Worm (Caenorhabditis elegans) whole organism, L4/young adult: ENCODE measurements around the gene cya-1.

Experiments
- dao-5 ChIP-seq: sonication (generic microtip); optimal IDR thresholded peaks from 2 replicates; lab custom pipeline; 2016; ENCODE audit warnings: missing genotype, missing genetic modification characterization, moderate library complexity, missing compliant biosample characterization
- him-1 ChIP-seq: sonication (generic microtip); optimal IDR thresholded peaks from 2 replicates; lab custom pipeline; 2016; ENCODE audit warnings: missing genotype, missing genetic modification reagents, missing genetic modification characterization, missing compliant biosample characterization

DNA sequence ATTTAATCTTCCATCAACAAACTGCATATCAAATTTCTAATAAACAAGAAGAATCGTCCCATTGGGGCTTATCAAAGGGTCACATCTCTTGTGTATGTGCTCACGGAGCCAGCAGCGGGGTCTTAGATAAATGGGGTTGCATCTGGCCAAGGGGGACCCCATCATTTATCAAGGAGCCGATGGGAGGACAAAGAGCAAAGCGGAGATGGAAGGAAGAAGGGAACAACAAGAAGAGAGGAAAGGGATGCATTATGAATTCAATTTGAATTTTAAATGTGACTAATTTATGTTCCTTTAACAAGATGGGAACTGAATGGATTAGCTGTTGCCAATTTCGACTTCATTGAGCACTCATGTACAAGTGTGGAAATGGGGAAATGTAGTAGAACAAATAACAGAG, 24.7 kb downstream of the cya-1 start:
- TF ChIP-seq him-1 (tag; lab: Kevin White, UChicago) (peak; percentile 17), dao-5 (no peak)
